Fruit fly (Drosophila melanogaster): ENCODE measurements around the gene kmr.

Gene kmr

dm6 chr3R:13796071-13796470 lies 81.1 kb downstream of the kmr start:
- TF ChIP-seq CG31627 (GFP tag; optimal IDR thresholded peaks at IDR 0.05) (peak; percentile 61), svp (GFP tag) (peak; percentile 93), Lpt (GFP tag; optimal IDR thresholded peaks at IDR 0.05) (peak; percentile 57), CG11762 (GFP tag; optimal IDR thresholded peaks at IDR 0.05; ENCODE audit: insufficient read depth) (peak; percentile 59), CG16779 (tag; optimal IDR thresholded peaks at IDR 0.05) (peak; percentile 20), cyc (GFP tag; optimal IDR thresholded peaks at IDR 0.05) (peak; percentile 80), fd85E (GFP tag; optimal IDR thresholded peaks at IDR 0.05) (peak; percentile 30), CG6792 (GFP tag; optimal IDR thresholded peaks at IDR 0.05) (peak; percentile 81), CG6276 (GFP tag; optimal IDR thresholded peaks at IDR 0.05) (peak; percentile 74), OdsH (GFP tag; optimal IDR thresholded peaks at IDR 0.05) (peak; percentile 81), ss (GFP tag; optimal IDR thresholded peaks at IDR 0.05) (no peak), CG10669 (GFP tag; optimal IDR thresholded peaks at IDR 0.05) (no peak), CG6808 (GFP tag; optimal IDR thresholded peaks at IDR 0.05) (no peak), fkh (GFP tag; optimal IDR thresholded peaks at IDR 0.05) (no peak), dac (GFP tag; optimal IDR thresholded peaks at IDR 0.05) (peak; percentile 59), eg (GFP tag; IDR thresholded peaks at IDR 0.05) (peak; percentile 67), esn (GFP tag; optimal IDR thresholded peaks at IDR 0.05) (peak; percentile 88), CG4318 (GFP tag; optimal IDR thresholded peaks at IDR 0.05) (peak; percentile 80), pdm3 (GFP tag; optimal IDR thresholded peaks at IDR 0.05) (peak; percentile 65), dsx (GFP tag; optimal IDR thresholded peaks at IDR 0.05; ENCODE audit: poor library complexity, severe bottlenecking) (no peak), achi (GFP tag; optimal IDR thresholded peaks at IDR 0.05) (peak; percentile 81), CG11294 (GFP tag; IDR thresholded peaks at IDR 0.05) (no peak), CG10631 (GFP tag; optimal IDR thresholded peaks at IDR 0.05) (peak; percentile 60), CG6854 (GFP tag; optimal IDR thresholded peaks at IDR 0.05) (peak; percentile 54), CG32006 (GFP tag; optimal IDR thresholded peaks at IDR 0.05) (peak; percentile 90), Eip75B (GFP tag; optimal IDR thresholded peaks at IDR 0.05) (peak; percentile 67), Hr4 (GFP tag; optimal IDR thresholded peaks at IDR 0.05) (peak; percentile 72), CG34406 (GFP tag; optimal IDR thresholded peaks at IDR 0.05) (peak; percentile 75), CG7368 (GFP tag; optimal IDR thresholded peaks at IDR 0.05) (peak; percentile 42), salr (GFP tag; optimal IDR thresholded peaks at IDR 0.05) (peak in 1 of 2 experiments; percentile 84), spab (GFP tag; optimal IDR thresholded peaks at IDR 0.05) (no peak), Sox102F (GFP tag; optimal IDR thresholded peaks at IDR 0.05) (peak; percentile 79), CG1621 (tag; optimal IDR thresholded peaks at IDR 0.05) (no peak), Blimp-1 (GFP tag; optimal IDR thresholded peaks at IDR 0.05) (peak; percentile 65), Met (GFP tag; optimal IDR thresholded peaks at IDR 0.05) (peak; percentile 88), acj6 (GFP tag; optimal IDR thresholded peaks at IDR 0.05) (peak; percentile 79), Sox14 (GFP tag; optimal IDR thresholded peaks at IDR 0.05) (peak; percentile 71), Hr39 (GFP tag; optimal IDR thresholded peaks at IDR 0.05) (peak; percentile 60), vri (GFP tag; optimal IDR thresholded peaks at IDR 0.05) (peak; percentile 11), Smox (GFP tag; optimal IDR thresholded peaks at IDR 0.05) (peak; percentile 83), CG6163 (GFP tag; IDR thresholded peaks at IDR 0.05) (peak; percentile 59), CG8632 (GFP tag; optimal IDR thresholded peaks at IDR 0.05) (peak; percentile 69), CG3919 (GFP tag; optimal IDR thresholded peaks at IDR 0.05) (peak; percentile 80), CG8119 (GFP tag; IDR thresholded peaks at IDR 0.05) (peak; percentile 75), CG9139 (GFP tag; optimal IDR thresholded peaks at IDR 0.05) (no peak), CG8319 (GFP tag; optimal IDR thresholded peaks at IDR 0.05) (peak; percentile 47), Ets96B (tag; optimal IDR thresholded peaks at IDR 0.05) (no peak), fd59A (GFP tag; optimal IDR thresholded peaks at IDR 0.05) (no peak), net (GFP tag; optimal IDR thresholded peaks at IDR 0.05) (peak; percentile 45), CG11902 (GFP tag; optimal IDR thresholded peaks at IDR 0.05) (peak; percentile 35), Gug (GFP tag; IDR thresholded peaks at IDR 0.05) (peak; percentile 48), CG3032 (tag; optimal IDR thresholded peaks at IDR 0.05) (no peak)
